Worm (Caenorhabditis elegans): Measurements from ENCODE around the gene T06D8.10.

DNA sequence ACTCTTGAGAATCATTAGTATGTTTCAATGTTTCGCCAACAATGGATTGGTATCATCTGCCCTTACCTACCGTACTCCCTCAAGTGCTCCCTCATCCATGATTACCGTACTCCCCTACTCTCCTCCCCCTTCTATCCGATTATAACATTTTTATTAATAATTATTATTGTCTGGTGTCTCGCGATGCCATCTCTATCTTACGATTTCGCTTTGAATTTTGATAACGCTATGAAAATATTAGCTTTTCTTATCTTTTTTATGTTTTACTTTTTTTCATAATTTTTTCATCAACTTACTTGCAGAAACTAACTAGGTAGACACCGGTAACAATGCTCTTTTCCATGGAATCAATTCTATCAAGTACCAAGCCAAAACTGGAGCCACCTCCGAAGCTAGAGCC, 34.4 kb upstream of the T06D8.10 start, which contains the start of gene unc-130:
- no peak for TF ChIP-seq scrt-1 (GFP tag; IDR thresholded peaks at IDR 0.05)
- TF ChIP-seq ceh-13 (GFP tag; optimal IDR thresholded peaks at IDR 0.05): no peak
- TF ChIP-seq ets-7 (tag; optimal IDR thresholded peaks at IDR 0.05): no peak
- TF ChIP-seq hmbx-1 (tag; optimal IDR thresholded peaks at IDR 0.05): no peak
- no peak for TF ChIP-seq hmg-4 (GFP tag; optimal IDR thresholded peaks at IDR 0.05)
- no peak for TF ChIP-seq B0310.2 (tag; optimal IDR thresholded peaks at IDR 0.05)
- no peak for TF ChIP-seq ama-1 (optimal IDR thresholded peaks at IDR 0.05)
- TF ChIP-seq ceh-36 (tag; optimal IDR thresholded peaks at IDR 0.05): no peak
- no peak for TF ChIP-seq tbx-37 (GFP tag; conservative IDR thresholded peaks at IDR 0.05)
- TF ChIP-seq aly-1 (tag; optimal IDR thresholded peaks at IDR 0.05): no peak
- TF ChIP-seq sea-1 (GFP tag; conservative IDR thresholded peaks at IDR 0.05): no peak
- TF ChIP-seq tbx-11 (GFP tag; IDR thresholded peaks at IDR 0.05): no peak
- no peak for TF ChIP-seq hnd-1 (tag; optimal IDR thresholded peaks at IDR 0.05)
